Worm (Caenorhabditis elegans): ENCODE data around the gene C10A4.10.

ce11 chrX:7409030-7409429 lies 10.3 kb downstream of the C10A4.10 start:
- TF ChIP-seq lin-15B (tag; optimal IDR thresholded peaks at IDR 0.05), result no peak
- TF ChIP-seq lin-13 (GFP tag; optimal IDR thresholded peaks at IDR 0.05), result no peak
- no peak for TF ChIP-seq ceh-28 (tag; optimal IDR thresholded peaks at IDR 0.05)
- no peak for TF ChIP-seq fkh-10 (GFP tag; optimal IDR thresholded peaks at IDR 0.05)
- TF ChIP-seq nhr-237 (tag; optimal IDR thresholded peaks at IDR 0.05), result no peak
- TF ChIP-seq nhr-28 (tag; optimal IDR thresholded peaks at IDR 0.05), result no peak
- no peak for TF ChIP-seq nhr-6 (tag; optimal IDR thresholded peaks at IDR 0.05)
- TF ChIP-seq ama-1 (optimal IDR thresholded peaks at IDR 0.05), result no peak
- no peak for TF ChIP-seq ceh-82 (tag; optimal IDR thresholded peaks at IDR 0.05)
- no peak for TF ChIP-seq madf-9 (GFP tag; conservative IDR thresholded peaks at IDR 0.05)
- no peak for TF ChIP-seq mep-1 (tag; optimal IDR thresholded peaks at IDR 0.05)
- TF ChIP-seq hlh-30 (tag; optimal IDR thresholded peaks at IDR 0.05; ENCODE audit: insufficient read depth), result no peak

All from whole organism, L4 larva.